Fruit fly (Drosophila melanogaster) whole organism, embryonic: ENCODE data around the gene CG6785.

Experiments
- Adf1 ChIP-seq: fragments of 200-800 bp; sonication (Bioruptor generic); IDR thresholded peaks from 2 replicates; pipeline ENCODE4 v1.3.6; 2022; ENCODE audit warnings: missing biosample characterization, missing genetic modification characterization
- Antp ChIP-seq: fragments of 200-800 bp; sonication (Bioruptor generic); optimal IDR thresholded peaks from 3 replicates; lab custom pipeline; 2016; ENCODE audit warnings: missing biosample characterization, missing genetic modification characterization
- B-H2 ChIP-seq: fragments of 200-800 bp; sonication (Bioruptor generic); optimal IDR thresholded peaks from 2 replicates; lab custom pipeline; 2018; ENCODE audit warnings: missing biosample characterization, mild to moderate bottlenecking, missing genetic modification characterization
- CG10209 ChIP-seq: fragments of 200-800 bp; sonication (Bioruptor generic); optimal IDR thresholded peaks from 3 replicates; lab custom pipeline; 2017; ENCODE audit warnings: missing biosample characterization, mild to moderate bottlenecking, missing genetic modification characterization, missing genetic modification reagents
- CG1024 ChIP-seq: fragments of 200-800 bp; sonication (Bioruptor generic); IDR thresholded peaks from 2 replicates; pipeline ENCODE4 v1.3.6; 2022; ENCODE audit warnings: missing biosample characterization, missing genetic modification characterization
- CG10267 ChIP-seq: fragments of 200-800 bp; sonication (Bioruptor generic); optimal IDR thresholded peaks from 2 replicates; lab custom pipeline; 2018; ENCODE audit warnings: missing biosample characterization, mild to moderate bottlenecking, missing genetic modification characterization, moderate library complexity
- CG10431 ChIP-seq: fragments of 200-800 bp; sonication (Bioruptor generic); optimal IDR thresholded peaks from 3 replicates; lab custom pipeline; 2018; ENCODE audit warnings: missing biosample characterization, mild to moderate bottlenecking, missing genetic modification characterization
- CG12104 ChIP-seq: fragments of 200-800 bp; sonication (Bioruptor generic); optimal IDR thresholded peaks from 3 replicates; lab custom pipeline; 2016; ENCODE audit warnings: missing biosample characterization, missing genetic modification characterization
- CG12236 ChIP-seq: fragments of 200-800 bp; sonication (Bioruptor generic); optimal IDR thresholded peaks from 2 replicates; lab custom pipeline; 2016; ENCODE audit warnings: missing biosample characterization, missing genetic modification characterization
- CG12659 ChIP-seq: fragments of 200-800 bp; sonication (Bioruptor generic); optimal IDR thresholded peaks from 3 replicates; lab custom pipeline; 2017; ENCODE audit warnings: mild to moderate bottlenecking, missing biosample characterization, missing genetic modification reagents, missing genetic modification characterization
- CG12769 ChIP-seq: fragments of 200-800 bp; sonication (Bioruptor generic); optimal IDR thresholded peaks from 2 replicates; lab custom pipeline; 2019; ENCODE audit warnings: missing biosample characterization, mild to moderate bottlenecking, missing genetic modification characterization, moderate library complexity
- CG15601 ChIP-seq: fragments of 200-800 bp; sonication (Bioruptor generic); optimal IDR thresholded peaks from 3 replicates; lab custom pipeline; 2019; ENCODE audit warnings: missing biosample characterization, mild to moderate bottlenecking, missing genetic modification characterization, moderate library complexity
- CG17359 ChIP-seq: fragments of 200-800 bp; sonication (Bioruptor generic); optimal IDR thresholded peaks from 3 replicates; lab custom pipeline; 2018; ENCODE audit warnings: missing biosample characterization, mild to moderate bottlenecking, missing genetic modification characterization, moderate library complexity
- CG1832 ChIP-seq: fragments of 200-800 bp; sonication (Bioruptor generic); optimal IDR thresholded peaks from 2 replicates; lab custom pipeline; 2017; ENCODE audit warnings: missing biosample characterization, mild to moderate bottlenecking, missing genetic modification characterization, inconsistent platforms
- CG31388 ChIP-seq: fragments of 200-800 bp; sonication (Bioruptor generic); optimal IDR thresholded peaks from 2 replicates; lab custom pipeline; 2016; ENCODE audit warnings: missing biosample characterization, missing genetic modification characterization
- CG34376 ChIP-seq: fragments of 200-800 bp; sonication (Bioruptor generic); optimal IDR thresholded peaks from 2 replicates; lab custom pipeline; 2018; ENCODE audit warnings: missing biosample characterization, mild to moderate bottlenecking, missing genetic modification characterization
- CG4730 ChIP-seq: fragments of 200-800 bp; sonication (Bioruptor generic); IDR thresholded peaks from 2 replicates; pipeline ENCODE4 v1.3.6; 2022; ENCODE audit warnings: missing biosample characterization, missing genetic modification characterization
- CG5180 ChIP-seq: fragments of 200-800 bp; sonication (Bioruptor generic); optimal IDR thresholded peaks from 3 replicates; lab custom pipeline; 2017; ENCODE audit warnings: missing biosample characterization, missing genetic modification characterization, mild to moderate bottlenecking, moderate library complexity, missing genetic modification reagents
- CG6654 ChIP-seq: fragments of 200-800 bp; sonication (Bioruptor generic); optimal IDR thresholded peaks from 2 replicates; lab custom pipeline; 2017; ENCODE audit warnings: missing biosample characterization, mild to moderate bottlenecking, missing genetic modification characterization
- CG7357 ChIP-seq: fragments of 200-800 bp; sonication (Bioruptor generic); IDR thresholded peaks from 3 replicates; pipeline ENCODE4 v1.3.6; 2022; ENCODE audit warnings: missing biosample characterization, missing genetic modification characterization
- CG8290 ChIP-seq, 3 experiments: fragments of 200-800 bp; sonication (Bioruptor generic); optimal IDR thresholded peaks; 2 replicates each; lab custom pipeline; 2016 to 2019; ENCODE audit warnings: missing biosample characterization in 3 of 3, missing genetic modification characterization in 3 of 3, mild to moderate bottlenecking in 2 of 3, moderate library complexity in 1 of 3
- Camta ChIP-seq: fragments of 200-800 bp; sonication (Bioruptor generic); optimal IDR thresholded peaks from 2 replicates; lab custom pipeline; 2016; ENCODE audit warnings: missing biosample characterization, missing genetic modification characterization
- Ets65A ChIP-seq: fragments of 200-800 bp; sonication (Bioruptor generic); peaks from one replicate; lab custom pipeline; 2016; ENCODE audit warnings: missing biosample characterization, missing genetic modification characterization
- HLHmδ ChIP-seq: fragments of 200-800 bp; sonication (Bioruptor generic); optimal IDR thresholded peaks from 2 replicates; lab custom pipeline; 2018; ENCODE audit warnings: missing biosample characterization, mild to moderate bottlenecking, missing genetic modification characterization, moderate library complexity
- Hand ChIP-seq: fragments of 200-800 bp; sonication (Bioruptor generic); optimal IDR thresholded peaks from 2 replicates; lab custom pipeline; 2017; ENCODE audit warnings: mild to moderate bottlenecking, missing biosample characterization, missing genetic modification reagents, missing genetic modification characterization
- Hmr ChIP-seq: fragments of 200-800 bp; sonication (Bioruptor generic); optimal IDR thresholded peaks from 3 replicates; lab custom pipeline; 2017; ENCODE audit warnings: mild to moderate bottlenecking, missing biosample characterization, missing genetic modification reagents, missing genetic modification characterization
- Sin3A ChIP-seq: fragments of >200 bp; optimal IDR thresholded peaks from 2 replicates; lab custom pipeline; 2018
- Stat92E ChIP-seq, 3 experiments: fragments of >200 bp in 2 of 3; fragments of 200-800 bp in 1 of 3; sonication (Bioruptor generic) in 1 of 3; optimal IDR thresholded peaks; 2 replicates each; lab custom pipeline; 2017 to 2019; ENCODE audit warnings: missing biosample characterization in 3 of 3, missing genetic modification characterization in 3 of 3, mild to moderate bottlenecking in 1 of 3, moderate library complexity in 1 of 3
- TFAM ChIP-seq: fragments of 200-800 bp; sonication (Bioruptor generic); optimal IDR thresholded peaks from 2 replicates; lab custom pipeline; 2017; ENCODE audit warnings: missing biosample characterization, missing genetic modification characterization, inconsistent platforms
- cwo ChIP-seq: fragments of 200-800 bp; sonication (Bioruptor generic); optimal IDR thresholded peaks from 3 replicates; lab custom pipeline; 2017; ENCODE audit warnings: missing biosample characterization, missing genetic modification characterization, mild to moderate bottlenecking, moderate library complexity, missing genetic modification reagents
- ewg ChIP-seq: fragments of 200-800 bp; sonication (Bioruptor generic); optimal IDR thresholded peaks from 3 replicates; lab custom pipeline; 2017; ENCODE audit warnings: mild to moderate bottlenecking, missing biosample characterization, missing genetic modification reagents, missing genetic modification characterization
- exex ChIP-seq: fragments of 200-800 bp; sonication (Bioruptor generic); optimal IDR thresholded peaks from 4 replicates; lab custom pipeline; 2018; ENCODE audit warnings: missing biosample characterization, mild to moderate bottlenecking, missing genetic modification characterization, moderate library complexity
- fru ChIP-seq: fragments of >200 bp; optimal IDR thresholded peaks from 2 replicates; lab custom pipeline; 2017
- ftz-f1 ChIP-seq: fragments of 200-800 bp; sonication (Bioruptor generic); optimal IDR thresholded peaks from 2 replicates; lab custom pipeline; 2016; ENCODE audit warnings: missing biosample characterization, missing genetic modification characterization
- ind ChIP-seq: fragments of 200-800 bp; sonication (Bioruptor generic); optimal IDR thresholded peaks from 3 replicates; lab custom pipeline; 2016; ENCODE audit warnings: missing biosample characterization, missing genetic modification characterization
- kah ChIP-seq: fragments of 200-800 bp; sonication (Bioruptor generic); optimal IDR thresholded peaks from 2 replicates; lab custom pipeline; 2018; ENCODE audit warnings: missing biosample characterization, mild to moderate bottlenecking, missing genetic modification characterization
- lab ChIP-seq: fragments of 200-800 bp; sonication (Bioruptor generic); optimal IDR thresholded peaks from 3 replicates; lab custom pipeline; 2017; ENCODE audit warnings: missing biosample characterization, missing genetic modification characterization, mild to moderate bottlenecking, moderate library complexity, missing genetic modification reagents
- nerfin-1 ChIP-seq: fragments of 200-800 bp; sonication (Bioruptor generic); optimal IDR thresholded peaks from 3 replicates; lab custom pipeline; 2019; ENCODE audit warnings: missing biosample characterization, mild to moderate bottlenecking, missing genetic modification characterization, moderate library complexity
- org-1 ChIP-seq: fragments of 200-800 bp; sonication (Bioruptor generic); optimal IDR thresholded peaks from 2 replicates; lab custom pipeline; 2017; ENCODE audit warnings: missing biosample characterization, missing genetic modification characterization
- sens-2 ChIP-seq: fragments of 200-800 bp; sonication (Bioruptor generic); IDR thresholded peaks from 2 replicates; pipeline ENCODE4 v1.3.6; 2022; ENCODE audit warnings: missing biosample characterization, missing genetic modification characterization
- so ChIP-seq: fragments of 200-800 bp; sonication (Bioruptor generic); IDR thresholded peaks from 3 replicates; pipeline ENCODE4 v1.3.6; 2022; ENCODE audit warnings: missing biosample characterization, missing genetic modification characterization
- sqz ChIP-seq: fragments of 200-800 bp; sonication (Bioruptor generic); optimal IDR thresholded peaks from 3 replicates; lab custom pipeline; 2018; ENCODE audit warnings: missing biosample characterization, mild to moderate bottlenecking, missing genetic modification characterization
- tx ChIP-seq: fragments of 200-800 bp; sonication (Bioruptor generic); optimal IDR thresholded peaks from 2 replicates; lab custom pipeline; 2016; ENCODE audit warnings: missing biosample characterization, missing genetic modification characterization
- vfl ChIP-seq: fragments of 200-800 bp; sonication (Bioruptor generic); optimal IDR thresholded peaks from 2 replicates; lab custom pipeline; 2016; ENCODE audit warnings: missing biosample characterization, missing genetic modification characterization
- z ChIP-seq: fragments of 200-800 bp; sonication (Bioruptor generic); IDR thresholded peaks from 3 replicates; pipeline ENCODE4 v1.3.6; 2022; ENCODE audit warnings: missing biosample characterization, missing genetic modification characterization

The CG6785 gene

DNA sequence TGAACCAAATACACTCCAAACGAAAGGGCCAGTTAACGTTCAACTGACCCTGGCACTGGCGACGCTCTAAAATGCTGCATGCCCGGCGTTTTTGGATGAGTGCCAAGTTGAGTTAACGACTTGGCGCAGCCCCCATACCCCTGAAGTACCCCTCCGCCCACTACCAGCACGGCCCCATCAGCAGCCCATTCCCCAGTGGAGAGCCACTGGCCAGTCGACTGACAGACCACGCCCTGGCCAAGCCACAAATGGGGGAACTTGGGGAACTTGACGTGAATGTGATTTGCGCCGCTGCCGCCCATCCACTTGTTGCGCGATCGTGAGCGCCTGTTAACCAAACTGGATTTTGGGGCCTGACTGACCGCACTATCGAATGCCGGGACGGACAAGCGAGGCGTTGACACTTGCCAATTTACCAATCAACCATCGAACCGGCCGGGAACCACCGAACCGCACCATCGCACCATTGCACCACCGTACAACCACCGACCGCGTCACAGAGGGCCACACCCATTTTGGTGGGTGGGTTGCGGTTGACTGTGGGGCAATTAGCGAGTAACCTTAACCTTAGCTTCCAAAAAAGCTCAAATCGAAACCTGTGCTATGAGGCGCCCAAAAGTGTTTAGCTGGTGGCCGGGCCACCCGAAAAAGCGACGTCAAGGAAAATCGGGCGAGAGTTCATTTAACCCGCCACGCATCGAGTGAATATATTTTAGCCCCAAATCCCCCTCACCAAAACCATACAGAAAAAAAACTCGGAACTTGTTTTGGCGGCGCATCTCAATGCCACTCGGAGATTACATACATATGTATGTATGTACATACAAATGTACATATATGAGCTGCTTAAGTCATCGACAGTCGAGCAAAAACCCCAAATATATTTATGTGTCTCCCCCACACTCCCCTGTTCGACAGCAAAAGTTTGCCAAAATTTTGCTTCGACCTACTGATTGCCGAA, 39.3 kb downstream of the CG6785 start (continued):
- TF ChIP-seq sqz (GFP tag; lab: Kevin White, UChicago): peak; percentile 92
- TF ChIP-seq HLHmδ (GFP tag; lab: Kevin White, UChicago): peak; percentile 42
- TF ChIP-seq CG1832 (GFP tag; lab: Kevin White, UChicago): peak; percentile 15
- TF ChIP-seq CG10431: no peak
- TF ChIP-seq Hmr (GFP tag; lab: Kevin White, UChicago): peak; percentile 39
- no peak for TF ChIP-seq CG8290 (GFP tag; optimal IDR thresholded peaks at IDR 0.05; lab: Kevin White, UChicago)
- TF ChIP-seq CG8290 (tag; optimal IDR thresholded peaks at IDR 0.05; lab: Kevin White, UChicago): peak in 1 of 2 experiments; percentile 55
- peak; percentile 84 for TF ChIP-seq cwo (GFP tag; lab: Kevin White, UChicago)
- TF ChIP-seq ftz-f1 (GFP tag; lab: Kevin White, UChicago): peak; percentile 13
- no peak for TF ChIP-seq so (GFP tag; lab: Robert Waterston, UW)
- peak in 1 of 3 experiments; percentile 40 for TF ChIP-seq Stat92E (GFP tag; optimal IDR thresholded peaks at IDR 0.05; lab: Kevin White, UChicago)
- TF ChIP-seq nerfin-1: no peak
- TF ChIP-seq CG12104 (GFP tag; lab: Kevin White, UChicago): no peak
- peak; percentile 61 for TF ChIP-seq exex (tag; lab: Kevin White, UChicago)
- peak; percentile 100 for TF ChIP-seq CG12769 (tag; lab: Kevin White, UChicago)
- TF ChIP-seq org-1 (GFP tag; lab: Kevin White, UChicago): peak; percentile 28
- TF ChIP-seq CG5180 (GFP tag; lab: Kevin White, UChicago): peak; percentile 36

DNA sequence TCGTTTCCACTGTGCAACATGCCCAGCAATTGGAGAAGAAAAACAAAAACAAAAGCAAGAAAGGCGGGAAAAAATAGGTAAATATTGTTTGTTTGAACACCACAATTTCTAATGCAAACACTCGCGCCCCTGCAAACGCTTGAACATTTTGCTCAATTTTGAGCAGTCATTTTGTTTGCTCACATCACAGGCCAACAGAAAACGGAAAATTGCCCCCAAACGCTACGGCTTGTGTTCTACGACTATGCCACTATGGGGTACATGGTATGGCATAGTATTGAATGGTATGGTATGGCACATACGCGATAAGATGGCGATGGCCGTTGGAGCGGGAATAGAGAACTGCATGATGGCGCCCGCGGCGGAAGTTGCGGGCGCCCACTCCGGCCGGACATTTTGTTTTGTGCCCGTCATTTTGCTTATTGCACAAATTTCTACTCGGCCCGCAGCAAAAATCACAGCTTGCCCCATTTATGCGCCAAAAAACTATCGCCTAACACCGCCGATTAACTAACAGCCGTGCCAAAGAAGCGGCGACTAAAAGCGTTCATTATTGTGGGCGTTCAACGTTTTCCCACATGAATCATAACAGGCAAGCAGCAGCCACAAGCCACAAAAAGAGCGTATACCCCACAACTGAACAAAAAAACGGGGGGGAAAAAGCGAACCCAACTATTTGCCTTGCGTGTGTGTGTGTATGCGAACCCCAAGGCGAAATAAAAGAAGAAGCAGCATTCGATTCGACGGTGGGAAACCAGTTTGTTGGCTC, 40.6 kb downstream of the CG6785 start:
- TF ChIP-seq CG12236: peak; percentile 73
- TF ChIP-seq Hand (GFP tag; lab: Kevin White, UChicago): no peak
- peak; percentile 10 for TF ChIP-seq CG10267 (tag; lab: Kevin White, UChicago)
- no peak for TF ChIP-seq CG4730
- peak; percentile 53 for TF ChIP-seq B-H2 (GFP tag; lab: Kevin White, UChicago)
- peak; percentile 22 for TF ChIP-seq tx (GFP tag; lab: Kevin White, UChicago)
- no peak for TF ChIP-seq CG31388 (GFP tag; lab: Kevin White, UChicago)
- TF ChIP-seq CG15601: peak; percentile 88
- TF ChIP-seq ind (GFP tag; lab: Kevin White, UChicago): no peak
- TF ChIP-seq lab (GFP tag; lab: Kevin White, UChicago): peak; percentile 81
- TF ChIP-seq ewg: peak; percentile 33
- no peak for TF ChIP-seq z
- peak; percentile 49 for TF ChIP-seq CG34376 (GFP tag; lab: Kevin White, UChicago)
- TF ChIP-seq Adf1 (GFP tag; lab: Robert Waterston, UW): no peak
- no peak for TF ChIP-seq fru (lab: Kevin White, UChicago)
- peak; percentile 33 for TF ChIP-seq Antp (GFP tag; lab: Kevin White, UChicago)
- TF ChIP-seq Sin3A (lab: Kevin White, UChicago): no peak
- TF ChIP-seq vfl (GFP tag; lab: Kevin White, UChicago): no peak
- peak; percentile 84 for TF ChIP-seq CG10209 (GFP tag; lab: Kevin White, UChicago)
- TF ChIP-seq cwo (GFP tag; lab: Kevin White, UChicago): peak; percentile 47
- TF ChIP-seq kah: peak; percentile 26
- no peak for TF ChIP-seq CG1024
- no peak for TF ChIP-seq TFAM
- peak; percentile 26 for TF ChIP-seq CG6654
- 0 out of 3 replicates have a peak, but pooled peaks have one; percentile 7 for TF ChIP-seq CG7357 (GFP tag; lab: Robert Waterston, UW)
- TF ChIP-seq Ets65A: peak; percentile 63
- peak; percentile 77 for TF ChIP-seq CG12659
- TF ChIP-seq Camta (GFP tag; lab: Kevin White, UChicago): peak; percentile 72
- no peak for TF ChIP-seq sens-2 (GFP tag; lab: Robert Waterston, UW)
- TF ChIP-seq CG17359: peak; percentile 74
